Worm (Caenorhabditis elegans) whole organism, young adult: ENCODE results near the gene mltn-6.

ENCODE experiments used
- B0019.2 ChIP-seq: fragments of 200-800 bp; sonication (Bioruptor generic); conservative IDR thresholded peaks from 2 replicates; pipeline ENCODE4 v1.3.6; 2022; ENCODE audit warnings: missing genetic modification reagents, missing genetic modification characterization, missing compliant biosample characterization
- B0336.3 ChIP-seq: fragments of 200-800 bp; sonication (Bioruptor generic); IDR thresholded peaks from 2 replicates; pipeline ENCODE4 v1.3.6; 2022; ENCODE audit warnings: missing genetic modification characterization, missing compliant biosample characterization
- C17E4.6 ChIP-seq: fragments of 200-800 bp; sonication (Bioruptor generic); IDR thresholded peaks from 2 replicates; pipeline ENCODE4 v1.3.6; 2022; ENCODE audit warnings: missing genetic modification reagents, missing genetic modification characterization, missing compliant biosample characterization
- D2030.7 ChIP-seq: fragments of 200-800 bp; sonication (Bioruptor generic); IDR thresholded peaks from 2 replicates; pipeline ENCODE4 v1.3.6; 2022; ENCODE audit warnings: missing genetic modification reagents, missing genetic modification characterization, missing compliant biosample characterization
- F10E7.11 ChIP-seq: sonication (generic microtip); optimal IDR thresholded peaks from 2 replicates; lab custom pipeline; 2017; ENCODE audit warnings: mild to moderate bottlenecking, missing genetic modification characterization, moderate library complexity, missing compliant biosample characterization
- F33H1.4 ChIP-seq: fragments of 200-800 bp; sonication (Bioruptor generic); IDR thresholded peaks from 2 replicates; pipeline ENCODE4 v1.3.6; 2022; ENCODE audit warnings: missing genetic modification reagents, missing genetic modification characterization, missing compliant biosample characterization
- F52B5.7 ChIP-seq: sonication (generic microtip); optimal IDR thresholded peaks from 2 replicates; lab custom pipeline; 2016; ENCODE audit warnings: mild to moderate bottlenecking, missing genetic modification characterization, missing compliant biosample characterization
- F55B11.4 ChIP-seq: sonication (generic microtip); optimal IDR thresholded peaks from 2 replicates; lab custom pipeline; 2016; ENCODE audit warnings: missing compliant biosample characterization, missing genetic modification characterization, borderline replicate concordance; ENCODE audit not compliant: insufficient read depth
- K11D2.4 ChIP-seq: fragments of 200-800 bp; sonication (Bioruptor generic); IDR thresholded peaks from 2 replicates; pipeline ENCODE4 v1.3.6; 2022; ENCODE audit warnings: missing genetic modification reagents, missing genetic modification characterization, missing compliant biosample characterization
- Y56A3A.18 ChIP-seq: fragments of 200-800 bp; sonication (Bioruptor generic); IDR thresholded peaks from 2 replicates; pipeline ENCODE4 v1.3.6; 2022; ENCODE audit warnings: missing genetic modification reagents, missing genetic modification characterization, missing compliant biosample characterization
- Y95B8A.8 ChIP-seq: fragments of 200-800 bp; sonication (Bioruptor generic); IDR thresholded peaks from 2 replicates; pipeline ENCODE4 v1.3.6; 2022; ENCODE audit warnings: missing genetic modification reagents, missing genetic modification characterization, missing compliant biosample characterization
- atf-7 ChIP-seq: sonication (generic microtip); optimal IDR thresholded peaks from 2 replicates; lab custom pipeline; 2017; ENCODE audit warnings: mild to moderate bottlenecking, missing genetic modification characterization, missing compliant biosample characterization
- ceh-100 ChIP-seq: fragments of 200-800 bp; sonication (Bioruptor generic); IDR thresholded peaks from 2 replicates; pipeline ENCODE4 v1.3.6; 2022; ENCODE audit warnings: missing genetic modification reagents, missing genetic modification characterization, missing compliant biosample characterization
- dox-1 ChIP-seq: fragments of 200-800 bp; sonication (Bioruptor generic); IDR thresholded peaks from 2 replicates; pipeline ENCODE4 v1.3.6; 2022; ENCODE audit warnings: missing genetic modification reagents, missing genetic modification characterization, missing compliant biosample characterization
- dpff-1 ChIP-seq: sonication (generic microtip); optimal IDR thresholded peaks from 2 replicates; lab custom pipeline; 2017; ENCODE audit warnings: mild to moderate bottlenecking, missing genetic modification characterization, missing compliant biosample characterization
- dpl-1 ChIP-seq: fragments of 150-350 bp; optimal IDR thresholded peaks from 2 replicates; lab custom pipeline; 2014; ENCODE audit warnings: missing biosample characterization, missing genetic modification reagents, missing genetic modification characterization
- efl-1 ChIP-seq: fragments of 150-350 bp; optimal IDR thresholded peaks from 2 replicates; lab custom pipeline; 2014; ENCODE audit warnings: missing biosample characterization, missing genetic modification reagents, missing genetic modification characterization
- egrh-3 ChIP-seq: fragments of 200-800 bp; sonication (Bioruptor generic); IDR thresholded peaks from 2 replicates; pipeline ENCODE4 v1.3.6; 2022; ENCODE audit warnings: missing genetic modification reagents, missing genetic modification characterization, missing compliant biosample characterization
- gei-17 ChIP-seq: fragments of 200-800 bp; sonication (Bioruptor generic); optimal IDR thresholded peaks from 2 replicates; lab custom pipeline; 2018; ENCODE audit warnings: mild to moderate bottlenecking, missing genetic modification characterization, missing compliant biosample characterization
- hmg-1.2 ChIP-seq: fragments of 200-800 bp; sonication (Bioruptor generic); IDR thresholded peaks from 2 replicates; pipeline ENCODE4 v1.3.6; 2022; ENCODE audit warnings: missing genetic modification reagents, missing genetic modification characterization, missing compliant biosample characterization
- hmg-20 ChIP-seq: fragments of 200-800 bp; sonication (Bioruptor generic); IDR thresholded peaks from 2 replicates; pipeline ENCODE4 v1.3.6; 2022; ENCODE audit warnings: missing genetic modification reagents, missing genetic modification characterization, missing compliant biosample characterization
- let-526 ChIP-seq: fragments of 200-800 bp; sonication (Bioruptor generic); IDR thresholded peaks from 2 replicates; pipeline ENCODE4 v1.3.6; 2022; ENCODE audit warnings: missing genetic modification reagents, missing genetic modification characterization, missing compliant biosample characterization
- let-607 ChIP-seq, 2 experiments: fragments of 200-800 bp in 1 of 2; sonication (Bioruptor generic) in 1 of 2; sonication (generic microtip) in 1 of 2; optimal IDR thresholded peaks; 2 replicates each; lab custom pipeline; 2016 to 2018; ENCODE audit warnings: mild to moderate bottlenecking in 2 of 2, missing compliant biosample characterization in 2 of 2, missing genetic modification characterization in 2 of 2, moderate library complexity in 2 of 2, missing genotype in 1 of 2
- lin-54 ChIP-seq: fragments of 200-800 bp; sonication (Bioruptor generic); optimal IDR thresholded peaks from 2 replicates; lab custom pipeline; 2018; ENCODE audit warnings: mild to moderate bottlenecking, missing genetic modification characterization, missing compliant biosample characterization
- lir-1 ChIP-seq: fragments of 200-800 bp; sonication (Bioruptor generic); conservative IDR thresholded peaks from 2 replicates; pipeline ENCODE4 v1.3.6; 2022; ENCODE audit warnings: missing genetic modification reagents, missing genetic modification characterization, missing compliant biosample characterization
- lsl-1 ChIP-seq: fragments of 200-800 bp; sonication (Bioruptor generic); optimal IDR thresholded peaks from 2 replicates; lab custom pipeline; 2018; ENCODE audit warnings: mild to moderate bottlenecking, missing genetic modification characterization, moderate library complexity, missing compliant biosample characterization
- madf-3 ChIP-seq: fragments of 200-800 bp; sonication (Bioruptor generic); IDR thresholded peaks from 2 replicates; pipeline ENCODE4 v1.3.6; 2022; ENCODE audit warnings: missing genetic modification reagents, missing genetic modification characterization, missing compliant biosample characterization
- madf-6 ChIP-seq: fragments of 200-800 bp; sonication (Bioruptor generic); IDR thresholded peaks from 2 replicates; pipeline ENCODE4 v1.3.6; 2022; ENCODE audit warnings: missing genetic modification reagents, missing genetic modification characterization, missing compliant biosample characterization
- madf-8 ChIP-seq: fragments of 200-800 bp; sonication (Bioruptor generic); conservative IDR thresholded peaks from 2 replicates; pipeline ENCODE4 v1.3.6; 2022; ENCODE audit warnings: missing genetic modification reagents, missing genetic modification characterization, missing compliant biosample characterization
- mcd-1 ChIP-seq: fragments of 200-800 bp; sonication (Bioruptor generic); IDR thresholded peaks from 2 replicates; pipeline ENCODE4 v1.3.6; 2022; ENCODE audit warnings: missing genetic modification reagents, missing genetic modification characterization, missing compliant biosample characterization
- mxl-1 ChIP-seq: sonication (generic microtip); optimal IDR thresholded peaks from 2 replicates; lab custom pipeline; 2016; ENCODE audit warnings: missing genetic modification characterization, missing compliant biosample characterization
- nfyb-1 ChIP-seq: fragments of 200-800 bp; sonication (Bioruptor generic); IDR thresholded peaks from 2 replicates; pipeline ENCODE4 v1.3.6; 2022; ENCODE audit warnings: missing genetic modification reagents, missing genetic modification characterization, missing compliant biosample characterization
- pha-4 ChIP-seq: fragments of 150-350 bp; sonication (generic microtip); optimal IDR thresholded peaks from 2 replicates; lab custom pipeline; 2014; ENCODE audit warnings: missing biosample characterization, missing genetic modification reagents, missing genetic modification characterization
- rcor-1 ChIP-seq: fragments of 200-800 bp; sonication (Bioruptor generic); IDR thresholded peaks from 2 replicates; pipeline ENCODE4 v1.3.6; 2022; ENCODE audit warnings: missing genetic modification reagents, missing genetic modification characterization, missing compliant biosample characterization
- snpc-1.1 ChIP-seq: sonication (generic microtip); optimal IDR thresholded peaks from 2 replicates; lab custom pipeline; 2017; ENCODE audit warnings: missing genetic modification characterization, mild to moderate bottlenecking, missing compliant biosample characterization, antibody characterized with exemption, moderate library complexity, missing genotype, missing genetic modification reagents; ENCODE audit not compliant: insufficient read depth
- snpc-1.3 ChIP-seq: sonication (generic microtip); optimal IDR thresholded peaks from 2 replicates; lab custom pipeline; 2017; ENCODE audit warnings: missing genetic modification characterization, mild to moderate bottlenecking, missing compliant biosample characterization, antibody characterized with exemption, moderate library complexity, missing genotype, missing genetic modification reagents; ENCODE audit not compliant: insufficient read depth
- snpc-4 ChIP-seq, 5 experiments: fragments of 150-350 bp in 1 of 5; sonication (generic microtip) in 4 of 5; optimal IDR thresholded peaks; 2 replicates each; lab custom pipeline; 2014 to 2018; ENCODE audit warnings: missing genetic modification characterization in 5 of 5, missing biosample characterization in 3 of 5, antibody characterized with exemption in 2 of 5, mild to moderate bottlenecking in 2 of 5, missing compliant biosample characterization in 2 of 5, missing genotype in 2 of 5, moderate library complexity in 2 of 5, missing genetic modification reagents in 1 of 5
- somi-1 ChIP-seq: fragments of 200-800 bp; sonication (Bioruptor generic); optimal IDR thresholded peaks from 2 replicates; lab custom pipeline; 2018; ENCODE audit warnings: mild to moderate bottlenecking, missing genetic modification characterization, missing compliant biosample characterization
- tbp1 ChIP-seq: fragments of 200-800 bp; sonication (Bioruptor generic); optimal IDR thresholded peaks from 2 replicates; lab custom pipeline; 2018; ENCODE audit warnings: mild to moderate bottlenecking, missing genetic modification characterization, missing compliant biosample characterization
- unc-130 ChIP-seq: sonication (generic microtip); optimal IDR thresholded peaks from 2 replicates; lab custom pipeline; 2016; ENCODE audit warnings: missing genetic modification reagents, missing genetic modification characterization, missing compliant biosample characterization
- xnd-1 ChIP-seq: sonication (generic microtip); optimal IDR thresholded peaks from 2 replicates; lab custom pipeline; 2016; ENCODE audit warnings: missing genotype, missing genetic modification reagents, missing genetic modification characterization, missing compliant biosample characterization
- zfh-2 ChIP-seq: fragments of 200-800 bp; sonication (Bioruptor generic); conservative IDR thresholded peaks from 2 replicates; pipeline ENCODE4 v1.3.6; 2022; ENCODE audit warnings: missing genetic modification reagents, missing genetic modification characterization, missing compliant biosample characterization
- ztf-26 ChIP-seq: sonication (generic microtip); optimal IDR thresholded peaks from 2 replicates; lab custom pipeline; 2017; ENCODE audit warnings: missing genetic modification characterization, missing compliant biosample characterization

Gene mltn-6

ce11 chrV:347561-348345 lies 17.0 kb upstream of the mltn-6 start:
- TF ChIP-seq F33H1.4 (GFP tag; lab: Robert Waterston, UW) = peak; percentile 73
- no peak for TF ChIP-seq dpl-1 (GFP tag; lab: Kevin White, UChicago)
- peak; percentile 3 for TF ChIP-seq tbp1 (GFP tag; lab: Kevin White, UChicago)
- TF ChIP-seq zfh-2 (GFP tag; lab: Robert Waterston, UW) = peak; percentile 34; the same call in 1 of the 2 replicates
- no peak for TF ChIP-seq let-607 (tag; optimal IDR thresholded peaks at IDR 0.05; lab: Kevin White, UChicago)
- peak; percentile 63; the same call in 1 of the 2 replicates for TF ChIP-seq mcd-1
- TF ChIP-seq efl-1 (GFP tag; lab: Kevin White, UChicago) = peak; percentile 2
- TF ChIP-seq hmg-1.2 (GFP tag; lab: Robert Waterston, UW) = no peak
- TF ChIP-seq lsl-1 (GFP tag; lab: Kevin White, UChicago) = peak; percentile 72
- peak; percentile 61; the same call in 1 of the 2 replicates for TF ChIP-seq madf-6 (GFP tag; lab: Robert Waterston, UW)
- TF ChIP-seq lin-54 (GFP tag; lab: Kevin White, UChicago) = peak; percentile 34
- peak; percentile 86 for TF ChIP-seq egrh-3
- TF ChIP-seq D2030.7 = peak; percentile 27; the same call in 1 of the 2 replicates
- TF ChIP-seq xnd-1 = peak; percentile 16
- TF ChIP-seq, all 124 proteins: peak for 11

- TF ChIP-seq Y56A3A.18 (GFP tag; lab: Robert Waterston, UW) (peak; percentile 80; the same call in 1 of the 2 replicates), B0336.3 (GFP tag; lab: Robert Waterston, UW) (peak; percentile 37; the same call in 1 of the 2 replicates), pha-4 (tag; lab: Kevin White, UChicago) (no peak), mxl-1 (tag; lab: Kevin White, UChicago) (no peak), egrh-3 (peak; percentile 84), C17E4.6 (GFP tag; lab: Robert Waterston, UW) (no peak), F52B5.7 (tag; lab: Kevin White, UChicago) (no peak), unc-130 (no peak), let-526 (GFP tag; lab: Robert Waterston, UW) (peak; percentile 66; the same call in 1 of the 2 replicates), rcor-1 (peak; percentile 57), ceh-100 (peak; percentile 54), gei-17 (GFP tag; lab: Kevin White, UChicago) (peak; percentile 7), dpff-1 (tag; lab: Kevin White, UChicago) (no peak), snpc-1.3 (no peak), K11D2.4 (GFP tag; lab: Robert Waterston, UW) (0 out of 2 replicates have a peak, but pooled peaks have one; percentile 15), madf-8 (GFP tag; lab: Robert Waterston, UW) (no peak), F10E7.11 (tag; lab: Kevin White, UChicago) (no peak), hmg-20 (GFP tag; lab: Robert Waterston, UW) (0 out of 2 replicates have a peak, but pooled peaks have one; percentile 22), zfh-2 (GFP tag; lab: Robert Waterston, UW) (peak; percentile 62), ztf-26 (tag; lab: Kevin White, UChicago) (peak; percentile 73), B0019.2 (GFP tag; lab: Robert Waterston, UW) (no peak), dpl-1 (GFP tag; lab: Kevin White, UChicago) (no peak), nfyb-1 (GFP tag; lab: Robert Waterston, UW) (peak; percentile 81), Y95B8A.8 (GFP tag; lab: Robert Waterston, UW) (peak; percentile 64; the same call in 1 of the 2 replicates), atf-7 (tag; lab: Kevin White, UChicago) (peak; percentile 55), lir-1 (GFP tag; lab: Robert Waterston, UW) (0 out of 2 replicates have a peak, but pooled peaks have one; percentile 47), snpc-1.1 (tag; lab: Kevin White, UChicago) (no peak), F55B11.4 (tag; lab: Kevin White, UChicago) (no peak), madf-6 (GFP tag; lab: Robert Waterston, UW) (peak; percentile 41), somi-1 (no peak), dox-1 (GFP tag; lab: Robert Waterston, UW) (peak; percentile 70; the same call in 1 of the 2 replicates), madf-3 (GFP tag; lab: Robert Waterston, UW) (0 out of 2 replicates have a peak, but pooled peaks have one; percentile 79), snpc-4 (GFP tag; optimal IDR thresholded peaks at IDR 0.05; lab: Kevin White, UChicago) (no peak), snpc-4 (tag; optimal IDR thresholded peaks at IDR 0.05; lab: Kevin White, UChicago) (peak in 2 of 4 experiments; percentile 29 to 53)
These were observed 15.7 kb upstream of the mltn-6 start, which contains the start of gene atg-9 for ce11 chrV:349054-349453. Gene atg-9, plus strand, starts transcription at chrV:349385.
